Fruit fly (Drosophila melanogaster): ENCODE results near the gene CG34301.

Gene CG34301

dm6 chr3R:8805388-8805852 lies 32.2 kb downstream of the CG34301 start, which contains the start of gene CG9839:
Gene CG9839, minus strand, starts transcription at chr3R:8805802.
- no peak for TF ChIP-seq CG4496 (GFP tag; IDR thresholded peaks at IDR 0.05)
- peak; percentile 16; the same call in 1 of the 2 replicates for TF ChIP-seq Ets98B (GFP tag; IDR thresholded peaks at IDR 0.05)

dm6 chr3R:8806104-8806503 lies 32.9 kb downstream of the CG34301 start, which contains the start of gene hng2:
Gene hng2, plus strand, starts transcription at chr3R:8806322.
- no peak for TF ChIP-seq CG14655 (GFP tag; optimal IDR thresholded peaks at IDR 0.05)
- no peak for TF ChIP-seq fd96Ca (GFP tag; IDR thresholded peaks at IDR 0.05)
- TF ChIP-seq Ets98B (GFP tag; IDR thresholded peaks at IDR 0.05), result no peak
- TF ChIP-seq CG8159 (tag; optimal IDR thresholded peaks at IDR 0.05), result no peak
- TF ChIP-seq Pif1A (GFP tag; optimal IDR thresholded peaks at IDR 0.05), result no peak
- no peak for TF ChIP-seq CG17806 (tag; optimal IDR thresholded peaks at IDR 0.05)
- TF ChIP-seq CG8301 (tag; optimal IDR thresholded peaks at IDR 0.05), result no peak
- TF ChIP-seq CG4496 (GFP tag; IDR thresholded peaks at IDR 0.05), result no peak
- no peak for TF ChIP-seq CG10348 (GFP tag; IDR thresholded peaks at IDR 0.05)
- no peak for TF ChIP-seq CG12605 (GFP tag; IDR thresholded peaks at IDR 0.05)
- no peak for TF ChIP-seq CG15710 (tag; optimal IDR thresholded peaks at IDR 0.05)
- TF ChIP-seq CG32121 (GFP tag; IDR thresholded peaks at IDR 0.05), result no peak
- no peak for TF ChIP-seq CG13204 (GFP tag; optimal IDR thresholded peaks at IDR 0.05)
- TF ChIP-seq CG34367 (tag; optimal IDR thresholded peaks at IDR 0.05), result no peak
- TF ChIP-seq CG9948 (tag; optimal IDR thresholded peaks at IDR 0.05), result no peak
- no peak for TF ChIP-seq rn (GFP tag; IDR thresholded peaks at IDR 0.05)

- TF ChIP-seq CG32121 (GFP tag; IDR thresholded peaks at IDR 0.05), result no peak
- TF ChIP-seq fd96Ca (GFP tag; IDR thresholded peaks at IDR 0.05), result no peak
- TF ChIP-seq CG34367 (tag; optimal IDR thresholded peaks at IDR 0.05), result no peak
- no peak for TF ChIP-seq CG14655 (GFP tag; optimal IDR thresholded peaks at IDR 0.05)
- no peak for TF ChIP-seq CG8159 (tag; optimal IDR thresholded peaks at IDR 0.05)
- no peak for TF ChIP-seq Pif1A (GFP tag; optimal IDR thresholded peaks at IDR 0.05)
- TF ChIP-seq Pif1B (GFP tag; optimal IDR thresholded peaks at IDR 0.05), result no peak
- TF ChIP-seq CG4496 (GFP tag; IDR thresholded peaks at IDR 0.05), result no peak
Observed at dm6 chr3R:8806638-8807037, 33.4 kb downstream of the CG34301 start.

- TF ChIP-seq CG8159 (tag; optimal IDR thresholded peaks at IDR 0.05), result no peak
- no peak for TF ChIP-seq Ets98B (GFP tag; IDR thresholded peaks at IDR 0.05)
- no peak for TF ChIP-seq Pif1A (GFP tag; optimal IDR thresholded peaks at IDR 0.05)
- no peak for TF ChIP-seq CG14655 (GFP tag; optimal IDR thresholded peaks at IDR 0.05)
- no peak for TF ChIP-seq CG8301 (tag; optimal IDR thresholded peaks at IDR 0.05)
- no peak for TF ChIP-seq EcR (GFP tag; optimal IDR thresholded peaks at IDR 0.05)
- TF ChIP-seq CG4496 (GFP tag; IDR thresholded peaks at IDR 0.05), result no peak
- TF ChIP-seq Pif1B (GFP tag; optimal IDR thresholded peaks at IDR 0.05), result no peak
- TF ChIP-seq CG13204 (GFP tag; optimal IDR thresholded peaks at IDR 0.05), result no peak
- no peak for TF ChIP-seq rn (GFP tag; IDR thresholded peaks at IDR 0.05)
- no peak for TF ChIP-seq Snoo (tag; optimal IDR thresholded peaks at IDR 0.05)
- TF ChIP-seq gl (tag; optimal IDR thresholded peaks at IDR 0.05), result no peak
- no peak for TF ChIP-seq fd96Ca (GFP tag; IDR thresholded peaks at IDR 0.05)
- no peak for TF ChIP-seq CG9948 (tag; optimal IDR thresholded peaks at IDR 0.05)
- no peak for TF ChIP-seq CG17806 (tag; optimal IDR thresholded peaks at IDR 0.05)
- TF ChIP-seq D1 (tag; optimal IDR thresholded peaks at IDR 0.05), result no peak
- TF ChIP-seq CG32121 (GFP tag; IDR thresholded peaks at IDR 0.05), result no peak
Observed at dm6 chr3R:8807048-8807447, 33.8 kb downstream of the CG34301 start.

dm6 chr3R:8807831-8808517 lies 34.7 kb downstream of the CG34301 start:
- TF ChIP-seq EcR (GFP tag; optimal IDR thresholded peaks at IDR 0.05) (peak; percentile 48), Pif1A (GFP tag; optimal IDR thresholded peaks at IDR 0.05) (no peak)

dm6 chr3R:8808518-8808921 lies 35.3 kb downstream of the CG34301 start:
- peak; percentile 82 for TF ChIP-seq CG8159 (tag; optimal IDR thresholded peaks at IDR 0.05)
- TF ChIP-seq Pif1B (GFP tag; optimal IDR thresholded peaks at IDR 0.05), result no peak
- peak; percentile 19; the same call in 1 of the 3 replicates for TF ChIP-seq CG4496 (GFP tag; IDR thresholded peaks at IDR 0.05)
- TF ChIP-seq Pif1A (GFP tag; optimal IDR thresholded peaks at IDR 0.05), result no peak
- TF ChIP-seq CG8301 (tag; optimal IDR thresholded peaks at IDR 0.05), result peak; percentile 36
- no peak for TF ChIP-seq EcR (GFP tag; optimal IDR thresholded peaks at IDR 0.05)
- peak; percentile 27 for TF ChIP-seq gl (tag; optimal IDR thresholded peaks at IDR 0.05)
- TF ChIP-seq D1 (tag; optimal IDR thresholded peaks at IDR 0.05), result peak; percentile 40
- TF ChIP-seq CG15710 (tag; optimal IDR thresholded peaks at IDR 0.05), result peak; percentile 70
- peak; percentile 68 for TF ChIP-seq CG9948 (tag; optimal IDR thresholded peaks at IDR 0.05)
- peak; percentile 62 for TF ChIP-seq CG34367 (tag; optimal IDR thresholded peaks at IDR 0.05)
- no peak for TF ChIP-seq CG32121 (GFP tag; IDR thresholded peaks at IDR 0.05)
- no peak for TF ChIP-seq rn (GFP tag; IDR thresholded peaks at IDR 0.05)
- TF ChIP-seq Snoo (tag; optimal IDR thresholded peaks at IDR 0.05), result peak; percentile 45
- TF ChIP-seq CG17806 (tag; optimal IDR thresholded peaks at IDR 0.05), result peak; percentile 78

dm6 chr3R:8809712-8810111 lies 36.5 kb downstream of the CG34301 start:
- TF ChIP-seq rn (GFP tag; IDR thresholded peaks at IDR 0.05) (no peak), EcR (GFP tag; optimal IDR thresholded peaks at IDR 0.05) (peak; percentile 79)

All from whole organism, pupa.